Worm (Caenorhabditis elegans) whole organism, L4 larva: ENCODE measurements around the gene F33C8.4.

Source experiments
- D1046.2 ChIP-seq: fragments of 200-800 bp; sonication (Bioruptor generic); IDR thresholded peaks from 2 replicates; pipeline ENCODE4 v1.3.6; 2022; ENCODE audit warnings: missing genetic modification characterization, missing compliant biosample characterization
- F10B5.3 ChIP-seq: sonication (generic microtip); optimal IDR thresholded peaks from 2 replicates; lab custom pipeline; 2016; ENCODE audit warnings: mild to moderate bottlenecking, missing genetic modification characterization, missing compliant biosample characterization
- F37D6.2 ChIP-seq: sonication (generic microtip); optimal IDR thresholded peaks from 2 replicates; lab custom pipeline; 2016; ENCODE audit warnings: mild to moderate bottlenecking, missing genetic modification characterization, missing compliant biosample characterization
- R02D3.7 ChIP-seq: fragments of 150-350 bp; sonication (generic microtip); optimal IDR thresholded peaks from 3 replicates; lab custom pipeline; 2014; ENCODE audit warnings: missing biosample characterization, missing genetic modification characterization
- T20F7.1 ChIP-seq: fragments of 200-800 bp; sonication (Bioruptor generic); optimal IDR thresholded peaks from 2 replicates; lab custom pipeline; 2018; ENCODE audit warnings: mild to moderate bottlenecking, missing genetic modification characterization, missing compliant biosample characterization
- Y5F2A.4 ChIP-seq: fragments of 200-800 bp; sonication (Bioruptor generic); optimal IDR thresholded peaks from 2 replicates; lab custom pipeline; 2018; ENCODE audit warnings: mild to moderate bottlenecking, missing genetic modification characterization, missing compliant biosample characterization
- aha-1 ChIP-seq: fragments of 150-350 bp; peaks from one replicate; lab custom pipeline; 2014; ENCODE audit warnings: missing biosample characterization, missing genetic modification characterization
- ama-1 ChIP-seq: fragments of 150-350 bp; optimal IDR thresholded peaks from 2 replicates; lab custom pipeline; 2014; ENCODE audit warnings: inconsistent platforms, mixed read lengths
- arid-1 ChIP-seq: fragments of 200-800 bp; sonication (Bioruptor generic); conservative IDR thresholded peaks from 2 replicates; pipeline ENCODE4 v1.3.6; 2022; ENCODE audit warnings: missing genetic modification reagents, missing genetic modification characterization, missing compliant biosample characterization
- ceh-32 ChIP-seq: sonication (generic microtip); optimal IDR thresholded peaks from 2 replicates; lab custom pipeline; 2016; ENCODE audit warnings: mild to moderate bottlenecking, missing genetic modification characterization, missing compliant biosample characterization; ENCODE audit not compliant: poor library complexity
- ces-1 ChIP-seq: fragments of 150-350 bp; sonication (generic microtip); optimal IDR thresholded peaks from 4 replicates; lab custom pipeline; 2014; ENCODE audit warnings: missing biosample characterization, missing genetic modification reagents, missing genetic modification characterization
- daf-16 ChIP-seq, 3 experiments: sonication (generic microtip); optimal IDR thresholded peaks; 2 replicates each; lab custom pipeline; 2016 to 2017; ENCODE audit warnings: missing genetic modification characterization in 3 of 3, missing genetic modification reagents in 3 of 3, mild to moderate bottlenecking in 2 of 3, missing compliant biosample characterization in 2 of 3, missing biosample characterization in 1 of 3, moderate library complexity in 1 of 3
- daf-8 ChIP-seq: fragments of 200-800 bp; sonication (Bioruptor generic); IDR thresholded peaks from 2 replicates; pipeline ENCODE4 v1.3.6; 2022; ENCODE audit warnings: missing genetic modification characterization, missing compliant biosample characterization
- dmd-6 ChIP-seq: fragments of 200-800 bp; sonication (Bioruptor generic); IDR thresholded peaks from 2 replicates; pipeline ENCODE4 v1.3.6; 2022; ENCODE audit warnings: missing genetic modification reagents, missing genetic modification characterization, missing compliant biosample characterization
- dmd-8 ChIP-seq: fragments of 200-800 bp; sonication (Bioruptor generic); IDR thresholded peaks from 2 replicates; pipeline ENCODE4 v1.3.6; 2022; ENCODE audit warnings: missing genetic modification characterization, missing compliant biosample characterization
- dmd-9 ChIP-seq: fragments of 200-800 bp; sonication (Bioruptor generic); IDR thresholded peaks from 2 replicates; pipeline ENCODE4 v1.3.6; 2022; ENCODE audit warnings: missing genetic modification reagents, missing genetic modification characterization, missing compliant biosample characterization
- dpl-1 ChIP-seq: fragments of 150-350 bp; optimal IDR thresholded peaks from 2 replicates; lab custom pipeline; 2014; ENCODE audit warnings: missing biosample characterization, missing genetic modification reagents, missing genetic modification characterization
- dve-1 ChIP-seq: sonication (generic microtip); optimal IDR thresholded peaks from 2 replicates; lab custom pipeline; 2017; ENCODE audit warnings: antibody characterized with exemption, mild to moderate bottlenecking, missing genetic modification characterization, missing compliant biosample characterization; ENCODE audit not compliant: insufficient read depth
- egl-27 ChIP-seq: sonication (generic microtip); optimal IDR thresholded peaks from 3 replicates; lab custom pipeline; 2017; ENCODE audit warnings: missing biosample characterization, missing genetic modification reagents, missing genetic modification characterization
- hif-1 ChIP-seq, 2 experiments: sonication (generic microtip); optimal IDR thresholded peaks; 2 replicates each; lab custom pipeline; 2016 to 2017; ENCODE audit warnings: missing compliant biosample characterization in 2 of 2, missing genetic modification characterization in 2 of 2, missing genetic modification reagents in 2 of 2, missing genotype in 2 of 2, mild to moderate bottlenecking in 1 of 2
- hlh-11 ChIP-seq: fragments of 200-800 bp; sonication (Bioruptor generic); optimal IDR thresholded peaks from 2 replicates; lab custom pipeline; 2018; ENCODE audit warnings: mild to moderate bottlenecking, missing genetic modification characterization, missing compliant biosample characterization
- lin-15B ChIP-seq: fragments of 150-350 bp; sonication (generic microtip); optimal IDR thresholded peaks from 3 replicates; lab custom pipeline; 2014; ENCODE audit warnings: missing biosample characterization, missing genetic modification characterization
- lin-39 ChIP-seq: fragments of 150-350 bp; optimal IDR thresholded peaks from 2 replicates; lab custom pipeline; 2014; ENCODE audit warnings: missing biosample characterization, missing genetic modification reagents, missing genetic modification characterization
- lsy-2 ChIP-seq, 2 experiments: fragments of 150-350 bp in 1 of 2; sonication (generic microtip) in 1 of 2; optimal IDR thresholded peaks; 2 replicates each; lab custom pipeline; 2014 to 2017; ENCODE audit warnings: missing biosample characterization in 2 of 2, missing genetic modification characterization in 2 of 2
- madf-9 ChIP-seq: fragments of 200-800 bp; sonication (Bioruptor generic); conservative IDR thresholded peaks from 2 replicates; pipeline ENCODE4 v1.3.6; 2022; ENCODE audit warnings: missing genetic modification reagents, missing genetic modification characterization, missing compliant biosample characterization
- nhr-11 ChIP-seq: fragments of 150-350 bp; optimal IDR thresholded peaks from 2 replicates; lab custom pipeline; 2014; ENCODE audit warnings: missing biosample characterization, missing genetic modification characterization
- nhr-237 ChIP-seq: sonication (generic microtip); optimal IDR thresholded peaks from 2 replicates; lab custom pipeline; 2017; ENCODE audit warnings: missing biosample characterization, missing genetic modification characterization
- nhr-25 ChIP-seq: sonication (generic microtip); optimal IDR thresholded peaks from 2 replicates; lab custom pipeline; 2017; ENCODE audit warnings: missing genetic modification characterization, mild to moderate bottlenecking, missing compliant biosample characterization, antibody characterized with exemption, moderate library complexity, borderline replicate concordance; ENCODE audit not compliant: insufficient read depth
- nhr-28 ChIP-seq: fragments of 150-350 bp; optimal IDR thresholded peaks from 2 replicates; lab custom pipeline; 2014; ENCODE audit warnings: missing biosample characterization, missing genetic modification characterization
- nhr-42 ChIP-seq: fragments of 200-800 bp; sonication (Bioruptor generic); IDR thresholded peaks from 2 replicates; pipeline ENCODE4 v1.3.6; 2022; ENCODE audit warnings: missing genetic modification characterization, missing compliant biosample characterization
- nhr-76 ChIP-seq: fragments of 150-350 bp; optimal IDR thresholded peaks from 2 replicates; lab custom pipeline; 2014; ENCODE audit warnings: missing biosample characterization, missing genetic modification characterization
- nhr-77 ChIP-seq: fragments of 150-350 bp; optimal IDR thresholded peaks from 2 replicates; lab custom pipeline; 2014; ENCODE audit warnings: missing biosample characterization, missing genetic modification characterization
- pha-4 ChIP-seq, 2 experiments: fragments of 150-350 bp in 1 of 2; fragments of 200-800 bp in 1 of 2; sonication (Bioruptor generic) in 1 of 2; IDR thresholded peaks in 1 of 2; optimal IDR thresholded peaks in 1 of 2; 2 replicates each; pipeline versions ENCODE4 v1.3.6 to Lab custom; 2014 to 2022; ENCODE audit warnings: missing genetic modification characterization in 2 of 2, missing genetic modification reagents in 2 of 2, missing biosample characterization in 1 of 2, missing compliant biosample characterization in 1 of 2
- php-3 ChIP-seq: fragments of 200-800 bp; sonication (Bioruptor generic); IDR thresholded peaks from 2 replicates; pipeline ENCODE4 v1.3.6; 2022; ENCODE audit warnings: missing genetic modification reagents, missing genetic modification characterization, missing compliant biosample characterization
- pqm-1 ChIP-seq: sonication (generic microtip); optimal IDR thresholded peaks from 2 replicates; lab custom pipeline; 2017; ENCODE audit warnings: missing biosample characterization, missing genetic modification characterization
- saeg-2 ChIP-seq: fragments of 200-800 bp; sonication (Bioruptor generic); IDR thresholded peaks from 2 replicates; pipeline ENCODE4 v1.3.6; 2022; ENCODE audit warnings: missing genetic modification reagents, missing genetic modification characterization, missing compliant biosample characterization
- set-16 ChIP-seq: fragments of 200-800 bp; sonication (Bioruptor generic); IDR thresholded peaks from 2 replicates; pipeline ENCODE4 v1.3.6; 2022; ENCODE audit warnings: missing genetic modification reagents, missing genetic modification characterization, missing compliant biosample characterization
- snpc-4 ChIP-seq: fragments of 150-350 bp; optimal IDR thresholded peaks from 2 replicates; lab custom pipeline; 2014; ENCODE audit warnings: missing biosample characterization, missing genetic modification characterization
- spr-1 ChIP-seq: sonication (generic microtip); optimal IDR thresholded peaks from 2 replicates; lab custom pipeline; 2016; ENCODE audit warnings: mild to moderate bottlenecking, missing genetic modification characterization, missing compliant biosample characterization
- spr-3 ChIP-seq: fragments of 200-800 bp; sonication (Bioruptor generic); optimal IDR thresholded peaks from 2 replicates; lab custom pipeline; 2018; ENCODE audit warnings: mild to moderate bottlenecking, missing genetic modification characterization, missing compliant biosample characterization
- tag-97 ChIP-seq: fragments of 200-800 bp; sonication (Bioruptor generic); IDR thresholded peaks from 2 replicates; pipeline ENCODE4 v1.3.6; 2022; ENCODE audit warnings: missing genetic modification characterization, missing compliant biosample characterization
- tra-1 ChIP-seq: fragments of 200-800 bp; sonication (Bioruptor generic); IDR thresholded peaks from 2 replicates; pipeline ENCODE4 v1.3.6; 2022; ENCODE audit warnings: missing genetic modification reagents, missing genetic modification characterization, missing compliant biosample characterization
- unc-130 ChIP-seq: sonication (generic microtip); optimal IDR thresholded peaks from 2 replicates; lab custom pipeline; 2016; ENCODE audit warnings: missing genetic modification reagents, missing genetic modification characterization, missing compliant biosample characterization
- unc-39 ChIP-seq: sonication (generic microtip); optimal IDR thresholded peaks from 2 replicates; lab custom pipeline; 2017; ENCODE audit warnings: missing biosample characterization, missing genetic modification characterization
- zag-1 ChIP-seq: fragments of 150-350 bp; optimal IDR thresholded peaks from 2 replicates; lab custom pipeline; 2014; ENCODE audit warnings: missing biosample characterization, missing genetic modification characterization
- zfp-2 ChIP-seq: sonication (generic microtip); optimal IDR thresholded peaks from 2 replicates; lab custom pipeline; 2016; ENCODE audit warnings: mild to moderate bottlenecking, missing genetic modification characterization, missing compliant biosample characterization
- ztf-7 ChIP-seq: fragments of 150-350 bp; optimal IDR thresholded peaks from 2 replicates; lab custom pipeline; 2014; ENCODE audit warnings: missing biosample characterization, missing genetic modification characterization

Gene F33C8.4

ce11 chrX:14768989-14769388, 36.9 kb downstream of the F33C8.4 start (continued):
- TF ChIP-seq tag-97 (GFP tag; lab: Robert Waterston, UW) = no peak
- no peak for TF ChIP-seq F37D6.2 (tag; lab: Kevin White, UChicago)
- TF ChIP-seq nhr-77 (tag; lab: Kevin White, UChicago) = no peak
- TF ChIP-seq lin-39 (tag; lab: Kevin White, UChicago) = no peak
- TF ChIP-seq madf-9 (GFP tag; lab: Robert Waterston, UW) = no peak
- TF ChIP-seq nhr-76 (tag; lab: Kevin White, UChicago) = no peak
- TF ChIP-seq arid-1 (GFP tag; lab: Robert Waterston, UW) = no peak
- no peak for TF ChIP-seq hif-1 (tag; optimal IDR thresholded peaks at IDR 0.05; lab: Kevin White, UChicago)
- TF ChIP-seq daf-16 (GFP tag; optimal IDR thresholded peaks at IDR 0.05; lab: Kevin White, UChicago) = no peak
- TF ChIP-seq daf-16 (tag; optimal IDR thresholded peaks at IDR 0.05; lab: Kevin White, UChicago) = peak; percentile 65
- TF ChIP-seq dmd-9 (GFP tag; lab: Robert Waterston, UW) = no peak
- TF ChIP-seq ceh-32 (tag; lab: Kevin White, UChicago) = no peak
- TF ChIP-seq dpl-1 (GFP tag; lab: Kevin White, UChicago) = no peak
- no peak for TF ChIP-seq unc-39 (tag; lab: Kevin White, UChicago)
- TF ChIP-seq lin-15B (tag; lab: Kevin White, UChicago) = no peak
- TF ChIP-seq D1046.2 (GFP tag; lab: Robert Waterston, UW) = no peak
- no peak for TF ChIP-seq unc-130 (GFP tag; lab: Kevin White, UChicago)
- no peak for TF ChIP-seq zag-1 (tag; lab: Kevin White, UChicago)
- no peak for TF ChIP-seq nhr-237 (tag; lab: Kevin White, UChicago)
- TF ChIP-seq snpc-4 (tag; lab: Kevin White, UChicago) = no peak
- TF ChIP-seq nhr-42 (GFP tag; lab: Robert Waterston, UW) = no peak
- TF ChIP-seq zfp-2 (tag; lab: Kevin White, UChicago) = no peak
- TF ChIP-seq set-16 (GFP tag; lab: Robert Waterston, UW) = no peak
- TF ChIP-seq ces-1 (GFP tag; lab: Kevin White, UChicago) = no peak

ce11 chrX:14770336-14770735, 38.3 kb downstream of the F33C8.4 start:
- TF ChIP-seq hlh-11 (peak; percentile 6), dmd-6 (GFP tag; lab: Robert Waterston, UW) (peak; percentile 52), lsy-2 (tag; optimal IDR thresholded peaks at IDR 0.05; lab: Kevin White, UChicago) (no peak), dve-1 (tag; lab: Kevin White, UChicago) (peak; percentile 1), pqm-1 (peak; percentile 65), ama-1 (no peak), aha-1 (tag; lab: Kevin White, UChicago) (peak; percentile 63), nhr-28 (tag; lab: Kevin White, UChicago) (peak; percentile 40)

- no peak for TF ChIP-seq Y5F2A.4
- TF ChIP-seq tra-1 (GFP tag; lab: Robert Waterston, UW) = no peak
- TF ChIP-seq T20F7.1 (GFP tag; lab: Kevin White, UChicago) = no peak
- TF ChIP-seq dmd-9 (GFP tag; lab: Robert Waterston, UW) = no peak
- TF ChIP-seq saeg-2 (GFP tag; lab: Robert Waterston, UW) = no peak
- peak; percentile 10 for TF ChIP-seq hlh-11
- no peak for TF ChIP-seq daf-16 (GFP tag; optimal IDR thresholded peaks at IDR 0.05; lab: Kevin White, UChicago)
- TF ChIP-seq daf-16 (tag; optimal IDR thresholded peaks at IDR 0.05; lab: Kevin White, UChicago) = no peak
- peak; percentile 27 for TF ChIP-seq nhr-28 (tag; lab: Kevin White, UChicago)
- no peak for TF ChIP-seq madf-9 (GFP tag; lab: Robert Waterston, UW)
- no peak for TF ChIP-seq R02D3.7 (tag; lab: Kevin White, UChicago)
- no peak for TF ChIP-seq spr-3
- TF ChIP-seq php-3 = peak; percentile 70; the same call in 1 of the 2 replicates
- no peak for TF ChIP-seq spr-1 (tag; lab: Kevin White, UChicago)
- TF ChIP-seq nhr-77 (tag; lab: Kevin White, UChicago) = no peak
- no peak for TF ChIP-seq ztf-7 (tag; lab: Kevin White, UChicago)
- TF ChIP-seq dmd-8 = no peak
- no peak for TF ChIP-seq nhr-25 (tag; lab: Kevin White, UChicago)
- TF ChIP-seq F10B5.3 (tag; lab: Kevin White, UChicago) = no peak
- no peak for TF ChIP-seq tag-97 (GFP tag; lab: Robert Waterston, UW)
- no peak for TF ChIP-seq pha-4 (GFP tag; IDR thresholded peaks at IDR 0.05; lab: Robert Waterston, UW)
- no peak for TF ChIP-seq pha-4 (tag; optimal IDR thresholded peaks at IDR 0.05; lab: Kevin White, UChicago)
- no peak for TF ChIP-seq nhr-11 (tag; lab: Kevin White, UChicago)
- no peak for TF ChIP-seq daf-8 (GFP tag; lab: Robert Waterston, UW)
- no peak for TF ChIP-seq unc-130 (GFP tag; lab: Kevin White, UChicago)
- TF ChIP-seq dve-1 (tag; lab: Kevin White, UChicago) = no peak
- no peak for TF ChIP-seq egl-27 (tag; lab: Kevin White, UChicago)
Observed at ce11 chrX:14771682-14772081, 39.6 kb downstream of the F33C8.4 start, which contains the start of gene Y16B4A.2. TSS of gene Y16B4A.2 (minus strand) at chrX:14771851.
